Fruit fly (Drosophila melanogaster) whole organism: Measurements from ENCODE around the gene CG12362.
A peak's percentile ranks its signal among the peaks of the same experiment; 100 is the strongest.

ENCODE experiments used
- Dll ChIP-seq: fragments of >200 bp; optimal IDR thresholded peaks from 2 replicates; lab custom pipeline; 2017
- EcR ChIP-seq, 2 experiments: fragments of >200 bp; optimal IDR thresholded peaks; 2 replicates each; lab custom pipeline; 2017; ENCODE audit warnings: missing biosample characterization in 2 of 2, missing genetic modification characterization in 2 of 2, missing genetic modification reagents in 2 of 2
- pan ChIP-seq: fragments of >200 bp; optimal IDR thresholded peaks from 2 replicates; lab custom pipeline; 2017
- usp ChIP-seq: fragments of >200 bp; optimal IDR thresholded peaks from 2 replicates; lab custom pipeline; 2017; ENCODE audit warnings: missing biosample characterization, missing genetic modification characterization, mixed read lengths

DNA sequence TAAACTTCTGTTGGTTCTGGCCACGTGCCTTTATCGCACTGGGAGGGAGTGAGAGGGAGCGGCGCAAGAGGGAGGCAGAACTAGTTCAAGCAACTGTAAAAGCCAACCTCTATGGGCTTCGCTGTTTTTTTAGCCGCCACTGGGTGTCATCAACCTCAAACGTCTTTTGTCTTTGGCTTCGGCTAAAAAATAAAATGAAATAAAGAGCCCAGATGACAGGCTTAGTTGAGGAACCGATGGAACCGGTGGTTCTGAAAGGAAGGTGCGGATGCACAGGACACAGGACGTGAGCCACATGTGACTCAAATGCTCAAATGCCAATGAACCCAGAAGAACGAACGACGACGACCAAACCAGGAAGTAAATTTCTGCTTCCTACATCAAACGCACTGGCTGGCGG, 41.4 kb upstream of the CG12362 start:
- TF ChIP-seq Dll, result no peak
- no peak for TF ChIP-seq usp (GFP tag; lab: Kevin White, UChicago)
- TF ChIP-seq pan (lab: Kevin White, UChicago), result no peak
- TF ChIP-seq EcR (GFP tag; optimal IDR thresholded peaks at IDR 0.05; lab: Kevin White, UChicago), result peak in 1 of 2 experiments; percentile 69
